Fruit fly (Drosophila melanogaster) whole organism, embryonic: ENCODE results near the gene AANATL7.
A peak's percentile ranks its signal among the peaks of the same experiment; 100 is the strongest.

Source experiments
- Asciz ChIP-seq: fragments of 200-800 bp; sonication (Bioruptor generic); optimal IDR thresholded peaks from 2 replicates; lab custom pipeline; 2017; ENCODE audit warnings: missing biosample characterization, mild to moderate bottlenecking, missing genetic modification characterization, missing genetic modification reagents
- Atf6 ChIP-seq: fragments of 200-800 bp; sonication (Bioruptor generic); IDR thresholded peaks from 2 replicates; pipeline ENCODE4 v1.3.6; 2022; ENCODE audit warnings: missing biosample characterization, missing genetic modification characterization
- B-H2 ChIP-seq: fragments of 200-800 bp; sonication (Bioruptor generic); optimal IDR thresholded peaks from 2 replicates; lab custom pipeline; 2018; ENCODE audit warnings: missing biosample characterization, mild to moderate bottlenecking, missing genetic modification characterization
- CG10274 ChIP-seq: fragments of 200-800 bp; sonication (Bioruptor generic); optimal IDR thresholded peaks from 3 replicates; lab custom pipeline; 2017; ENCODE audit warnings: missing biosample characterization, mild to moderate bottlenecking, missing genetic modification characterization
- CG11085 ChIP-seq: fragments of 200-800 bp; sonication (Bioruptor generic); IDR thresholded peaks from 2 replicates; pipeline ENCODE4 v1.3.6; 2022; ENCODE audit warnings: missing biosample characterization, missing genetic modification characterization
- CG11398 ChIP-seq: fragments of 200-800 bp; sonication (Bioruptor generic); optimal IDR thresholded peaks from 2 replicates; lab custom pipeline; 2016; ENCODE audit warnings: missing biosample characterization, missing genetic modification characterization
- CG11695 ChIP-seq: fragments of 200-800 bp; sonication (Bioruptor generic); IDR thresholded peaks from 3 replicates; pipeline ENCODE4 v1.3.6; 2022; ENCODE audit warnings: missing biosample characterization, missing genetic modification characterization
- CG14710 ChIP-seq: fragments of 200-800 bp; sonication (Bioruptor generic); optimal IDR thresholded peaks from 3 replicates; lab custom pipeline; 2019; ENCODE audit warnings: missing biosample characterization, mild to moderate bottlenecking, missing genetic modification characterization, moderate library complexity
- CG1603 ChIP-seq: fragments of 200-800 bp; sonication (Bioruptor generic); optimal IDR thresholded peaks from 2 replicates; lab custom pipeline; 2019; ENCODE audit warnings: missing biosample characterization, mild to moderate bottlenecking, missing genetic modification characterization, moderate library complexity
- CG1792 ChIP-seq: fragments of 200-800 bp; sonication (Bioruptor generic); optimal IDR thresholded peaks from 2 replicates; lab custom pipeline; 2016; ENCODE audit warnings: missing biosample characterization, missing genetic modification characterization
- CG33213 ChIP-seq: fragments of 200-800 bp; sonication (Bioruptor generic); optimal IDR thresholded peaks from 3 replicates; lab custom pipeline; 2016; ENCODE audit warnings: missing biosample characterization, missing genetic modification characterization
- CG34376 ChIP-seq: fragments of 200-800 bp; sonication (Bioruptor generic); optimal IDR thresholded peaks from 2 replicates; lab custom pipeline; 2018; ENCODE audit warnings: missing biosample characterization, mild to moderate bottlenecking, missing genetic modification characterization
- CG4617 ChIP-seq: fragments of 200-800 bp; sonication (Bioruptor generic); optimal IDR thresholded peaks from 3 replicates; lab custom pipeline; 2016; ENCODE audit warnings: missing biosample characterization, missing genetic modification characterization, borderline replicate concordance
- CG4820 ChIP-seq: fragments of 200-800 bp; sonication (Bioruptor generic); optimal IDR thresholded peaks from 3 replicates; lab custom pipeline; 2016; ENCODE audit warnings: missing biosample characterization, missing genetic modification characterization
- CG7357 ChIP-seq: fragments of 200-800 bp; sonication (Bioruptor generic); IDR thresholded peaks from 3 replicates; pipeline ENCODE4 v1.3.6; 2022; ENCODE audit warnings: missing biosample characterization, missing genetic modification characterization
- CG7372 ChIP-seq: fragments of 200-800 bp; sonication (Bioruptor generic); IDR thresholded peaks from 2 replicates; pipeline ENCODE4 v1.3.6; 2022; ENCODE audit warnings: missing biosample characterization, missing genetic modification characterization
- CG7928 ChIP-seq: fragments of 200-800 bp; sonication (Bioruptor generic); optimal IDR thresholded peaks from 2 replicates; lab custom pipeline; 2017; ENCODE audit warnings: missing biosample characterization, mild to moderate bottlenecking, missing genetic modification characterization
- CG7963 ChIP-seq: fragments of 200-800 bp; sonication (Bioruptor generic); IDR thresholded peaks from 3 replicates; pipeline ENCODE4 v1.3.6; 2022; ENCODE audit warnings: missing biosample characterization, missing genetic modification characterization; ENCODE audit not compliant: partially characterized antibody
- CG8478 ChIP-seq: fragments of >200 bp; optimal IDR thresholded peaks from 2 replicates; lab custom pipeline; 2018
- Dll ChIP-seq: fragments of 200-800 bp; sonication (Bioruptor generic); IDR thresholded peaks from 4 replicates; pipeline ENCODE4 v1.3.6; 2022; ENCODE audit warnings: missing biosample characterization, missing genetic modification characterization; ENCODE audit not compliant: partially characterized antibody
- Ets97D ChIP-seq: fragments of 200-800 bp; sonication (Bioruptor generic); optimal IDR thresholded peaks from 3 replicates; lab custom pipeline; 2016; ENCODE audit warnings: missing biosample characterization, missing genetic modification characterization
- Fer3 ChIP-seq: fragments of 200-800 bp; sonication (Bioruptor generic); optimal IDR thresholded peaks from 2 replicates; lab custom pipeline; 2018; ENCODE audit warnings: missing biosample characterization, mild to moderate bottlenecking, missing genetic modification characterization, moderate library complexity
- HHEX ChIP-seq: fragments of 200-800 bp; sonication (Bioruptor generic); optimal IDR thresholded peaks from 3 replicates; lab custom pipeline; 2017; ENCODE audit warnings: missing biosample characterization, mild to moderate bottlenecking, missing genetic modification characterization, missing genetic modification reagents
- Jarid2 ChIP-seq: fragments of 200-800 bp; sonication (Bioruptor generic); optimal IDR thresholded peaks from 3 replicates; lab custom pipeline; 2017; ENCODE audit warnings: mild to moderate bottlenecking, missing biosample characterization, missing genetic modification reagents, missing genetic modification characterization
- Med ChIP-seq: fragments of 200-800 bp; sonication (Bioruptor generic); peaks from one replicate; lab custom pipeline; 2016; ENCODE audit warnings: missing biosample characterization, missing genetic modification characterization, mild to moderate bottlenecking, inconsistent platforms, moderate library complexity
- Nf-YC ChIP-seq: fragments of 200-800 bp; optimal IDR thresholded peaks from 3 replicates; lab custom pipeline; 2019; ENCODE audit warnings: missing biosample characterization, mild to moderate bottlenecking, missing genetic modification characterization, moderate library complexity
- Rfx ChIP-seq: fragments of 200-800 bp; sonication (Bioruptor generic); IDR thresholded peaks from 2 replicates; pipeline ENCODE4 v1.3.6; 2022; ENCODE audit warnings: missing biosample characterization, missing genetic modification characterization
- Ssrp ChIP-seq: fragments of 200-800 bp; sonication (Bioruptor generic); optimal IDR thresholded peaks from 2 replicates; lab custom pipeline; 2018; ENCODE audit warnings: missing biosample characterization, mild to moderate bottlenecking, missing genetic modification characterization, moderate library complexity
- Taf1 ChIP-seq: fragments of 200-800 bp; sonication (Bioruptor generic); IDR thresholded peaks from 2 replicates; pipeline ENCODE4 v1.3.6; 2022; ENCODE audit warnings: missing biosample characterization, missing genetic modification characterization
- Usf ChIP-seq: fragments of 200-800 bp; sonication (Bioruptor generic); optimal IDR thresholded peaks from 2 replicates; lab custom pipeline; 2017; ENCODE audit warnings: missing genotype, missing biosample characterization, missing genetic modification characterization
- ab ChIP-seq: fragments of 200-800 bp; sonication (Bioruptor generic); optimal IDR thresholded peaks from 2 replicates; lab custom pipeline; 2016; ENCODE audit warnings: missing biosample characterization, missing genetic modification characterization
- bab2 ChIP-seq: fragments of 200-800 bp; sonication (Bioruptor generic); optimal IDR thresholded peaks from 2 replicates; lab custom pipeline; 2016; ENCODE audit warnings: missing biosample characterization, missing genetic modification characterization
- chm ChIP-seq: fragments of 200-800 bp; sonication (Bioruptor generic); IDR thresholded peaks from 2 replicates; pipeline ENCODE4 v1.3.6; 2022; ENCODE audit warnings: missing biosample characterization, missing genetic modification characterization
- danr ChIP-seq: fragments of 200-800 bp; sonication (Bioruptor generic); IDR thresholded peaks from 2 replicates; pipeline ENCODE4 v1.3.6; 2022; ENCODE audit warnings: missing biosample characterization, missing genetic modification characterization
- dmrt11E ChIP-seq: fragments of 200-800 bp; sonication (Bioruptor generic); optimal IDR thresholded peaks from 3 replicates; lab custom pipeline; 2018; ENCODE audit warnings: missing biosample characterization, mild to moderate bottlenecking, missing genetic modification characterization, moderate library complexity
- gfzf ChIP-seq: fragments of 200-800 bp; sonication (Bioruptor generic); optimal IDR thresholded peaks from 2 replicates; lab custom pipeline; 2016; ENCODE audit warnings: missing biosample characterization, mild to moderate bottlenecking, missing genetic modification characterization, moderate library complexity
- hkb ChIP-seq, 2 experiments: fragments of 200-800 bp in 1 of 2; fragments of >200 bp in 1 of 2; sonication (Bioruptor generic) in 1 of 2; IDR thresholded peaks in 1 of 2; optimal IDR thresholded peaks in 1 of 2; 2 replicates each; pipeline versions ENCODE4 v1.3.6 to Lab custom; 2017 to 2022; ENCODE audit warnings: missing biosample characterization in 1 of 2, missing genetic modification characterization in 1 of 2
- ind ChIP-seq: fragments of 200-800 bp; sonication (Bioruptor generic); optimal IDR thresholded peaks from 3 replicates; lab custom pipeline; 2016; ENCODE audit warnings: missing biosample characterization, missing genetic modification characterization
- ken ChIP-seq: fragments of 200-800 bp; sonication (Bioruptor generic); IDR thresholded peaks from 3 replicates; pipeline ENCODE4 v1.3.6; 2022; ENCODE audit warnings: missing biosample characterization, missing genetic modification characterization
- mam ChIP-seq: fragments of 200-800 bp; sonication (Bioruptor generic); optimal IDR thresholded peaks from 3 replicates; lab custom pipeline; 2016; ENCODE audit warnings: missing biosample characterization, missing genetic modification characterization
- mirr ChIP-seq: fragments of 200-800 bp; sonication (Bioruptor generic); optimal IDR thresholded peaks from 3 replicates; lab custom pipeline; 2018; ENCODE audit warnings: missing biosample characterization, mild to moderate bottlenecking, missing genetic modification characterization
- pzg ChIP-seq: fragments of 200-800 bp; sonication (Bioruptor generic); optimal IDR thresholded peaks from 3 replicates; lab custom pipeline; 2018; ENCODE audit warnings: missing biosample characterization, mild to moderate bottlenecking, missing genetic modification characterization, moderate library complexity
- sc ChIP-seq, 3 experiments: fragments of >200 bp in 2 of 3; fragments of 200-800 bp in 1 of 3; sonication (Bioruptor generic) in 1 of 3; optimal IDR thresholded peaks; 2 replicates in 2 of 3; 3 replicates in 1 of 3; lab custom pipeline; 2017; ENCODE audit warnings: mild to moderate bottlenecking in 1 of 3, missing biosample characterization in 1 of 3, missing genetic modification characterization in 1 of 3, missing genetic modification reagents in 1 of 3
- scrt ChIP-seq: fragments of 200-800 bp; sonication (Bioruptor generic); optimal IDR thresholded peaks from 2 replicates; lab custom pipeline; 2018; ENCODE audit warnings: missing biosample characterization, mild to moderate bottlenecking, missing genetic modification characterization, moderate library complexity
- seq ChIP-seq: fragments of 200-800 bp; sonication (Bioruptor generic); IDR thresholded peaks from 2 replicates; pipeline ENCODE4 v1.3.6; 2022; ENCODE audit warnings: missing biosample characterization, missing genetic modification characterization
- so ChIP-seq: fragments of 200-800 bp; sonication (Bioruptor generic); IDR thresholded peaks from 3 replicates; pipeline ENCODE4 v1.3.6; 2022; ENCODE audit warnings: missing biosample characterization, missing genetic modification characterization
- tin ChIP-seq: fragments of 200-800 bp; sonication (Bioruptor generic); optimal IDR thresholded peaks from 3 replicates; lab custom pipeline; 2016; ENCODE audit warnings: missing biosample characterization, missing genetic modification characterization
- toy ChIP-seq: fragments of 200-800 bp; sonication (Bioruptor generic); IDR thresholded peaks from 2 replicates; pipeline ENCODE4 v1.3.6; 2022; ENCODE audit warnings: missing biosample characterization, missing genetic modification characterization
- vvl ChIP-seq: fragments of 200-800 bp; sonication (Bioruptor generic); IDR thresholded peaks from 2 replicates; pipeline ENCODE4 v1.3.6; 2022; ENCODE audit warnings: missing biosample characterization, missing genetic modification characterization

The AANATL7 gene

dm6 chrX:2533843-2534473 is 46.8 kb upstream of the AANATL7 start (continued):
- TF ChIP-seq B-H2 (GFP tag; lab: Kevin White, UChicago) (no peak), Fer3 (tag; lab: Kevin White, UChicago) (peak; percentile 63), Rfx (GFP tag; lab: Robert Waterston, UW) (peak; percentile 89), CG7928 (GFP tag; lab: Kevin White, UChicago) (no peak), CG1603 (tag; lab: Kevin White, UChicago) (peak; percentile 76), CG11398 (GFP tag; lab: Kevin White, UChicago) (no peak), chm (GFP tag; lab: Robert Waterston, UW) (peak; percentile 45; the same call in 1 of the 2 replicates), sc (optimal IDR thresholded peaks at IDR 0.05; lab: Kevin White, UChicago) (no peak), sc (GFP tag; optimal IDR thresholded peaks at IDR 0.05; lab: Kevin White, UChicago) (no peak), so (peak; percentile 40; the same call in 1 of the 3 replicates), CG8478 (no peak), Taf1 (GFP tag; lab: Robert Waterston, UW) (no peak; the same call in 1 of the 2 replicates), CG1792 (GFP tag; lab: Kevin White, UChicago) (peak; percentile 12), pzg (GFP tag; lab: Kevin White, UChicago) (no peak), hkb (optimal IDR thresholded peaks at IDR 0.05; lab: Kevin White, UChicago) (no peak), hkb (GFP tag; IDR thresholded peaks at IDR 0.05; lab: Robert Waterston, UW) (peak; percentile 64), Asciz (no peak), vvl (peak; percentile 81), mirr (GFP tag; lab: Kevin White, UChicago) (peak; percentile 31), CG4820 (peak; percentile 34), danr (no peak), seq (GFP tag; lab: Robert Waterston, UW) (peak; percentile 21; the same call in 1 of the 2 replicates), ab (GFP tag; lab: Kevin White, UChicago) (peak; percentile 48), mam (GFP tag; lab: Kevin White, UChicago) (peak; percentile 55), CG4617 (no peak), Usf (GFP tag; lab: Kevin White, UChicago) (no peak), Nf-YC (peak; percentile 1), CG7372 (GFP tag; lab: Robert Waterston, UW) (peak; percentile 43; the same call in 1 of the 2 replicates), Dll (GFP tag; lab: Robert Waterston, UW) (no peak), CG11085 (GFP tag; lab: Robert Waterston, UW) (0 out of 2 replicates have a peak, but pooled peaks have one; percentile 15), ken (GFP tag; lab: Robert Waterston, UW) (peak; percentile 64; the same call in 1 of the 3 replicates), Med (GFP tag; lab: Kevin White, UChicago) (peak; percentile 97), toy (GFP tag; lab: Robert Waterston, UW) (no peak), CG10274 (GFP tag; lab: Kevin White, UChicago) (peak; percentile 46), CG33213 (peak; percentile 29), CG34376 (GFP tag; lab: Kevin White, UChicago) (no peak), HHEX (GFP tag; lab: Kevin White, UChicago) (peak; percentile 60), dmrt11E (tag; lab: Kevin White, UChicago) (no peak), gfzf (GFP tag; lab: Kevin White, UChicago) (no peak), CG11695 (GFP tag; lab: Robert Waterston, UW) (peak; percentile 69; the same call in 2 of the 3 replicates), ind (GFP tag; lab: Kevin White, UChicago) (peak; percentile 80), bab2 (GFP tag; lab: Kevin White, UChicago) (peak; percentile 51), Ssrp (tag; lab: Kevin White, UChicago) (peak; percentile 19), Atf6 (GFP tag; lab: Robert Waterston, UW) (peak; percentile 65), CG7963 (no peak), CG14710 (tag; lab: Kevin White, UChicago) (no peak), tin (GFP tag; lab: Kevin White, UChicago) (peak; percentile 62), CG7357 (GFP tag; lab: Robert Waterston, UW) (peak; percentile 49; the same call in 1 of the 3 replicates), Jarid2 (GFP tag; lab: Kevin White, UChicago) (no peak), Ets97D (no peak), scrt (peak; percentile 34)
